Worm (Caenorhabditis elegans) whole organism, L1 larva: ENCODE results near the gene sdz-20.

Experiments
- C04F5.9 ChIP-seq: sonication (generic microtip); optimal IDR thresholded peaks from 2 replicates; lab custom pipeline; 2016; ENCODE audit warnings: missing genetic modification characterization, missing compliant biosample characterization
- C16A3.4 ChIP-seq: fragments of 150-350 bp; optimal IDR thresholded peaks from 2 replicates; lab custom pipeline; 2014; ENCODE audit warnings: missing biosample characterization, missing genetic modification characterization
- C34B4.2 ChIP-seq: sonication (generic microtip); optimal IDR thresholded peaks from 2 replicates; lab custom pipeline; 2017; ENCODE audit warnings: mild to moderate bottlenecking, missing genetic modification characterization, missing compliant biosample characterization
- alr-1 ChIP-seq: fragments of 200-800 bp; sonication (Bioruptor generic); optimal IDR thresholded peaks from 2 replicates; lab custom pipeline; 2018; ENCODE audit warnings: borderline replicate concordance, mild to moderate bottlenecking, missing genetic modification characterization, missing compliant biosample characterization
- aly-2 ChIP-seq: fragments of 150-350 bp; optimal IDR thresholded peaks from 2 replicates; lab custom pipeline; 2014; ENCODE audit warnings: missing biosample characterization, missing genetic modification characterization
- ama-1 ChIP-seq: fragments of 150-350 bp; optimal IDR thresholded peaks from 2 replicates; lab custom pipeline; 2014
- blmp-1 ChIP-seq: fragments of 150-350 bp; optimal IDR thresholded peaks from 2 replicates; lab custom pipeline; 2014; ENCODE audit warnings: missing biosample characterization, missing genetic modification characterization
- ceh-82 ChIP-seq, 3 experiments: fragments of 150-350 bp in 1 of 3; sonication (generic microtip) in 2 of 3; optimal IDR thresholded peaks; 2 replicates each; lab custom pipeline; 2014 to 2017; ENCODE audit warnings: missing biosample characterization in 3 of 3, missing genetic modification characterization in 3 of 3
- efl-1 ChIP-seq, 4 experiments: fragments of 150-350 bp; optimal IDR thresholded peaks in 3 of 4; peaks in 1 of 4; 1 replicate in 1 of 4; 2 replicates in 3 of 4; lab custom pipeline; 2014; ENCODE audit warnings: missing biosample characterization in 2 of 4, missing genetic modification characterization in 2 of 4, missing genetic modification reagents in 2 of 4
- elt-3 ChIP-seq, 6 experiments: fragments of 150-350 bp in 1 of 6; sonication (generic microtip); optimal IDR thresholded peaks; 2 replicates each; lab custom pipeline; 2017 to 2018; ENCODE audit warnings: missing biosample characterization in 6 of 6, missing genetic modification characterization in 6 of 6, inconsistent platforms in 1 of 6
- ets-5 ChIP-seq: fragments of 200-800 bp; sonication (Bioruptor generic); IDR thresholded peaks from 2 replicates; pipeline ENCODE4 v1.3.6; 2022; ENCODE audit warnings: missing genetic modification characterization, missing compliant biosample characterization
- fkh-10 ChIP-seq: sonication (generic microtip); optimal IDR thresholded peaks from 2 replicates; lab custom pipeline; 2017; ENCODE audit warnings: missing biosample characterization, missing genetic modification reagents, missing genetic modification characterization
- fkh-8 ChIP-seq: sonication (generic microtip); optimal IDR thresholded peaks from 2 replicates; lab custom pipeline; 2016; ENCODE audit warnings: mild to moderate bottlenecking, missing genetic modification characterization, missing compliant biosample characterization
- fos-1 ChIP-seq: fragments of 150-350 bp; optimal IDR thresholded peaks from 2 replicates; lab custom pipeline; 2014; ENCODE audit warnings: missing biosample characterization, missing genetic modification characterization
- grh-1 ChIP-seq: fragments of 200-800 bp; sonication (Bioruptor generic); IDR thresholded peaks from 2 replicates; pipeline ENCODE4 v1.3.6; 2022; ENCODE audit warnings: missing genetic modification reagents, missing genetic modification characterization, missing compliant biosample characterization
- hlh-17 ChIP-seq: fragments of 200-800 bp; sonication (Bioruptor generic); optimal IDR thresholded peaks from 2 replicates; lab custom pipeline; 2018; ENCODE audit warnings: missing genetic modification characterization, mild to moderate bottlenecking, missing compliant biosample characterization, moderate library complexity, borderline replicate concordance
- hlh-4 ChIP-seq: sonication (generic microtip); optimal IDR thresholded peaks from 2 replicates; lab custom pipeline; 2016; ENCODE audit warnings: mild to moderate bottlenecking, missing genetic modification characterization, missing compliant biosample characterization
- hpl-2 ChIP-seq: fragments of 150-350 bp; optimal IDR thresholded peaks from 2 replicates; lab custom pipeline; 2014; ENCODE audit warnings: missing biosample characterization, missing genetic modification reagents, missing genetic modification characterization
- irx-1 ChIP-seq: sonication (generic microtip); optimal IDR thresholded peaks from 2 replicates; lab custom pipeline; 2016; ENCODE audit warnings: missing genetic modification characterization, missing compliant biosample characterization
- isw-1 ChIP-seq: fragments of 200-800 bp; sonication (Bioruptor generic); IDR thresholded peaks from 2 replicates; pipeline ENCODE4 v1.3.6; 2022; ENCODE audit warnings: missing genetic modification characterization, missing compliant biosample characterization
- lin-13 ChIP-seq: fragments of 150-350 bp; optimal IDR thresholded peaks from 2 replicates; lab custom pipeline; 2014; ENCODE audit warnings: missing biosample characterization, missing genetic modification reagents, missing genetic modification characterization
- lin-14 ChIP-seq: fragments of 200-800 bp; sonication (Bioruptor generic); optimal IDR thresholded peaks from 2 replicates; lab custom pipeline; 2018; ENCODE audit warnings: mild to moderate bottlenecking, missing genetic modification characterization, moderate library complexity, missing compliant biosample characterization
- lir-3 ChIP-seq: sonication (generic microtip); optimal IDR thresholded peaks from 2 replicates; lab custom pipeline; 2016; ENCODE audit warnings: mild to moderate bottlenecking, missing genetic modification characterization, moderate library complexity, missing compliant biosample characterization; ENCODE audit not compliant: poor library complexity
- nhr-28 ChIP-seq: fragments of 150-350 bp; optimal IDR thresholded peaks from 2 replicates; lab custom pipeline; 2014; ENCODE audit warnings: missing biosample characterization, missing genetic modification characterization
- nhr-71 ChIP-seq: sonication (generic microtip); optimal IDR thresholded peaks from 2 replicates; lab custom pipeline; 2016; ENCODE audit warnings: mild to moderate bottlenecking, missing genetic modification characterization, moderate library complexity, missing compliant biosample characterization
- nhr-76 ChIP-seq: sonication (generic microtip); optimal IDR thresholded peaks from 2 replicates; lab custom pipeline; 2017; ENCODE audit warnings: missing biosample characterization, missing genetic modification characterization
- nhr-77 ChIP-seq: fragments of 150-350 bp; optimal IDR thresholded peaks from 2 replicates; lab custom pipeline; 2014; ENCODE audit warnings: missing biosample characterization, missing genetic modification characterization
- nhr-84 ChIP-seq: sonication (generic microtip); optimal IDR thresholded peaks from 2 replicates; lab custom pipeline; 2017; ENCODE audit warnings: missing biosample characterization, missing genetic modification characterization
- nhr-90 ChIP-seq: sonication (generic microtip); optimal IDR thresholded peaks from 2 replicates; lab custom pipeline; 2016; ENCODE audit warnings: mild to moderate bottlenecking, missing genetic modification characterization, missing compliant biosample characterization; ENCODE audit not compliant: poor library complexity
- rnt-1 ChIP-seq: sonication (generic microtip); optimal IDR thresholded peaks from 2 replicates; lab custom pipeline; 2016; ENCODE audit warnings: mild to moderate bottlenecking, missing genetic modification characterization, moderate library complexity, missing compliant biosample characterization
- tlp-1 ChIP-seq: fragments of 150-350 bp; optimal IDR thresholded peaks from 2 replicates; lab custom pipeline; 2014; ENCODE audit warnings: missing biosample characterization, missing genetic modification characterization
- unc-30 ChIP-seq: sonication (generic microtip); optimal IDR thresholded peaks from 2 replicates; lab custom pipeline; 2017; ENCODE audit warnings: missing biosample characterization, missing genetic modification characterization
- unc-86 ChIP-seq: sonication (generic microtip); optimal IDR thresholded peaks from 2 replicates; lab custom pipeline; 2016; ENCODE audit warnings: missing genetic modification characterization, missing compliant biosample characterization
- xbp-1 ChIP-seq: sonication (generic microtip); optimal IDR thresholded peaks from 2 replicates; lab custom pipeline; 2016; ENCODE audit warnings: missing genetic modification characterization, missing compliant biosample characterization
- zip-4 ChIP-seq: fragments of 200-800 bp; sonication (Bioruptor generic); optimal IDR thresholded peaks from 2 replicates; lab custom pipeline; 2018; ENCODE audit warnings: mild to moderate bottlenecking, missing genetic modification characterization, moderate library complexity, missing compliant biosample characterization

The sdz-20 gene

DNA sequence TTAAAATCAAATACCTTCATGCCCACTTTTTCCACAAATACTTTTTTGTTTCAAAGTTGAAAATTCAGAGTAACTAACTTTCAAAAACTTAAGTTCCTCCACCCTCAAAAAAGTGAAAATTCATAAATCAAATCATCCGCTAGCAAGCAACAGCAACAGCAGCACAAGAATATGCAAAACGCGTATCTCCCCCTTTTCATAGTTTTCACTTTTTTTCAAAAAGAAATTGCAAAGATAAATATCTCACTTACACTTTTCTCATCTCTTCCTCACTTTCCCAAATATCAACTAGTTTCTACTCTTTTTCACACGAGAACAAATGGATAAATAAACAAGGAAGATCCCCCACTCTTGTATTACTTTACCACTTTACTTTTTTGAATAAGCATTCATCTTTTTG is 47.8 kb downstream of the sdz-20 start:
- TF ChIP-seq C16A3.4 (tag; lab: Kevin White, UChicago) = no peak
- no peak for TF ChIP-seq fos-1 (tag; lab: Kevin White, UChicago)
- no peak for TF ChIP-seq ceh-82 (tag; optimal IDR thresholded peaks at IDR 0.05; lab: Kevin White, UChicago)
- no peak for TF ChIP-seq C34B4.2 (tag; lab: Kevin White, UChicago)
- peak; percentile 31 for TF ChIP-seq lin-14
- TF ChIP-seq rnt-1 (tag; lab: Kevin White, UChicago) = no peak
- TF ChIP-seq blmp-1 (tag; lab: Kevin White, UChicago) = peak; percentile 76
- no peak for TF ChIP-seq unc-30 (tag; lab: Kevin White, UChicago)
- TF ChIP-seq nhr-90 (tag; lab: Kevin White, UChicago) = no peak
- no peak for TF ChIP-seq zip-4 (GFP tag; lab: Kevin White, UChicago)
- TF ChIP-seq ets-5 (GFP tag; lab: Robert Waterston, UW) = no peak
- no peak for TF ChIP-seq grh-1 (GFP tag; lab: Robert Waterston, UW)
- no peak for TF ChIP-seq unc-86
- TF ChIP-seq lin-13 = no peak

ce11 chrIII:13383159-13383558 is 49.3 kb downstream of the sdz-20 start:
- no peak for TF ChIP-seq aly-2 (tag; lab: Kevin White, UChicago)
- TF ChIP-seq efl-1 (optimal IDR thresholded peaks at IDR 0.05; lab: Kevin White, UChicago) = no peak
- TF ChIP-seq efl-1 (GFP tag; optimal IDR thresholded peaks at IDR 0.05 in 1 of 2; lab: Kevin White, UChicago) = peak in 1 of 2 experiments; percentile 7
- peak; percentile 57 for TF ChIP-seq xbp-1 (tag; lab: Kevin White, UChicago)
- TF ChIP-seq alr-1 (tag; lab: Kevin White, UChicago) = no peak
- no peak for TF ChIP-seq hlh-17 (GFP tag; lab: Kevin White, UChicago)
- no peak for TF ChIP-seq tlp-1 (tag; lab: Kevin White, UChicago)
- no peak for TF ChIP-seq rnt-1 (tag; lab: Kevin White, UChicago)
- TF ChIP-seq nhr-77 (tag; lab: Kevin White, UChicago) = no peak

DNA sequence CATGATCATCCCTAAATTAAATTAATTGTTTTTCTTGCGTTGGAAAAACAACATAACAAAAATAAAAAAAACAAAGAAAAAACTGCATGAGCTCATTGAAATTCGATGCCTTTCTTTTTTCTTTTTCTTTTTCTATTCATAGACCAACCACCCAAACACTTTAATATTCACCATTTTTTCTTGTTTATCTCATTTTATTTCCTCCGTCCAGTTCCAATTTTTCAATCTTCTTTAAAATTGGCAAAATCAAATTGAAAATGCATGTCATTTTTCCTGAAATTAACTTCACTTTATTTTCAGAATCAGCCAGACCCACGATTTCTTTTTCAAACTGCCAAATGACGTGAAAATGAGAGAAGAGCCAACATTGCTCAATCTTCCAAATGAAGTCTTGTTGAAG is 52.0 kb downstream of the sdz-20 start, which contains the start of gene T03F6.4:
T03F6.4 (plus strand) TSS at position 301 of the 400 bp plus-strand sequence.
- TF ChIP-seq hlh-4 (no peak), nhr-84 (no peak), alr-1 (tag; lab: Kevin White, UChicago) (no peak), nhr-71 (tag; lab: Kevin White, UChicago) (no peak), fkh-10 (GFP tag; lab: Kevin White, UChicago) (no peak), isw-1 (GFP tag; lab: Robert Waterston, UW) (no peak), fkh-8 (tag; lab: Kevin White, UChicago) (no peak), ama-1 (lab: Kevin White, UChicago) (no peak), elt-3 (tag; optimal IDR thresholded peaks at IDR 0.05; lab: Kevin White, UChicago) (no peak), C04F5.9 (tag; lab: Kevin White, UChicago) (no peak), nhr-76 (no peak), lir-3 (tag; lab: Kevin White, UChicago) (no peak), nhr-77 (tag; lab: Kevin White, UChicago) (no peak), hpl-2 (no peak), xbp-1 (tag; lab: Kevin White, UChicago) (no peak), irx-1 (tag; lab: Kevin White, UChicago) (no peak), blmp-1 (tag; lab: Kevin White, UChicago) (no peak), nhr-28 (tag; lab: Kevin White, UChicago) (no peak)
